Worm (Caenorhabditis elegans): ENCODE measurements around the gene K10H10.4.

ce11 chrII:14479583-14480245 is 20.5 kb upstream of the K10H10.4 start, which contains the start of gene C13B4.1:
- TF ChIP-seq R02D3.7 (tag; optimal IDR thresholded peaks at IDR 0.05), result no peak
- no peak for TF ChIP-seq lin-39 (tag; optimal IDR thresholded peaks at IDR 0.05)
- TF ChIP-seq elt-1 (tag; optimal IDR thresholded peaks at IDR 0.05), result no peak
- TF ChIP-seq sma-9 (GFP tag; optimal IDR thresholded peaks at IDR 0.05), result no peak
- TF ChIP-seq sma-9 (tag; optimal IDR thresholded peaks at IDR 0.05), result no peak
- TF ChIP-seq ztf-4 (tag; optimal IDR thresholded peaks at IDR 0.05), result no peak
- TF ChIP-seq ztf-11 (tag; optimal IDR thresholded peaks at IDR 0.05), result no peak
- TF ChIP-seq nhr-25 (tag; optimal IDR thresholded peaks at IDR 0.05), result no peak
- no peak for TF ChIP-seq mbf-1 (tag; optimal IDR thresholded peaks at IDR 0.05)
- no peak for TF ChIP-seq lsy-2 (tag; optimal IDR thresholded peaks at IDR 0.05)
- TF ChIP-seq snpc-4 (tag; optimal IDR thresholded peaks at IDR 0.05), result no peak
- no peak for TF ChIP-seq nhr-12 (tag; optimal IDR thresholded peaks at IDR 0.05)
- no peak for TF ChIP-seq nhr-6 (tag; optimal IDR thresholded peaks at IDR 0.05)
- TF ChIP-seq blmp-1 (tag; optimal IDR thresholded peaks at IDR 0.05; ENCODE audit: insufficient read depth), result no peak
- no peak for TF ChIP-seq ceh-16 (tag; optimal IDR thresholded peaks at IDR 0.05)

Data from whole organism, L2 larva.